Worm (Caenorhabditis elegans): ENCODE results near the gene T18D3.1.

Gene T18D3.1

ce11 chrX:12461557-12461956 is 7.0 kb downstream of the T18D3.1 start, which contains the start of gene odr-7:
TSS of gene odr-7 (minus strand) at chrX:12461657.
- TF ChIP-seq unc-98 (GFP tag; IDR thresholded peaks at IDR 0.05), result no peak
- no peak for TF ChIP-seq nhr-20 (tag; optimal IDR thresholded peaks at IDR 0.05)
- TF ChIP-seq blmp-1 (tag; optimal IDR thresholded peaks at IDR 0.05), result no peak
- no peak for TF ChIP-seq fkh-4 (tag; optimal IDR thresholded peaks at IDR 0.05; ENCODE audit: borderline replicate concordance)
- TF ChIP-seq fkh-8 (tag; optimal IDR thresholded peaks at IDR 0.05), result no peak
- TF ChIP-seq nhr-11 (tag; optimal IDR thresholded peaks at IDR 0.05), result no peak
- no peak for TF ChIP-seq dpl-1 (GFP tag; optimal IDR thresholded peaks at IDR 0.05)
- no peak for TF ChIP-seq fkh-10 (GFP tag; optimal IDR thresholded peaks at IDR 0.05)
- TF ChIP-seq aha-1 (tag; optimal IDR thresholded peaks at IDR 0.05), result no peak
- no peak for TF ChIP-seq pax-3 (tag; optimal IDR thresholded peaks at IDR 0.05)
- no peak for TF ChIP-seq ama-1 (optimal IDR thresholded peaks at IDR 0.05)
- TF ChIP-seq sup-37 (GFP tag; optimal IDR thresholded peaks at IDR 0.05), result no peak
- TF ChIP-seq snpc-4 (tag; optimal IDR thresholded peaks at IDR 0.05), result no peak
- TF ChIP-seq nhr-237 (tag; optimal IDR thresholded peaks at IDR 0.05), result no peak
- no peak for TF ChIP-seq unc-62 (GFP tag; optimal IDR thresholded peaks at IDR 0.05)
- TF ChIP-seq sptf-1 (tag; optimal IDR thresholded peaks at IDR 0.05), result no peak
- TF ChIP-seq lin-14 (GFP tag; optimal IDR thresholded peaks at IDR 0.05), result no peak
- TF ChIP-seq vab-15 (tag; optimal IDR thresholded peaks at IDR 0.05), result no peak
- no peak for TF ChIP-seq nhr-47 (tag; optimal IDR thresholded peaks at IDR 0.05)

DNA sequence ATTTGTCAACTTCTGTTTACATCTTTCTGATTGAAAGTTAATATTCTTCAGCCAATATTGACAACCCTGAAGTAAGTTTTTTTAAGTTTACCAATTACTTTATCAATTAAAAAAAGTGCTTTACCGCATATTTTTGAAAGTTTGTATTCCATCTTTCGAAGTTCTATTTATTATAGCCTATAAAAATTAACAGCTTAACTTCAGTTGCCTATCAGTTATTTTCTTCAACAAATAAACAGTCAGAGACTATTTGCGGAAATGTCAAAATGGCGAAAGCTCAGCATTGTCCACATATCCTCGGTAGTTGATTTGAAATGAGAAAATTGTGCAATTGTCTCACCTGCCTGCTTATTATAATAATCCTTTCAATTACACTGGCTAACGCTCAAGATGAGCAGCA is 9.0 kb downstream of the T18D3.1 start, which contains the start of gene T18D3.5:
Gene T18D3.5, plus strand, starts transcription at position 301 of the 400 bp plus-strand sequence.
- TF ChIP-seq tbx-2 (tag; optimal IDR thresholded peaks at IDR 0.05) (no peak), jun-1 (tag; optimal IDR thresholded peaks at IDR 0.05) (no peak), ceh-8 (GFP tag; optimal IDR thresholded peaks at IDR 0.05) (no peak), unc-98 (GFP tag; IDR thresholded peaks at IDR 0.05) (no peak), unc-30 (tag; optimal IDR thresholded peaks at IDR 0.05) (no peak), nhr-47 (tag; optimal IDR thresholded peaks at IDR 0.05) (no peak), ceh-90 (tag; optimal IDR thresholded peaks at IDR 0.05) (no peak), nhr-20 (tag; optimal IDR thresholded peaks at IDR 0.05) (no peak), egl-13 (tag; optimal IDR thresholded peaks at IDR 0.05) (no peak), hlh-4 (tag; optimal IDR thresholded peaks at IDR 0.05) (no peak), grh-1 (GFP tag; IDR thresholded peaks at IDR 0.05) (no peak), irx-1 (tag; optimal IDR thresholded peaks at IDR 0.05) (no peak), aly-2 (tag; optimal IDR thresholded peaks at IDR 0.05) (no peak), fos-1 (tag; optimal IDR thresholded peaks at IDR 0.05) (no peak)

- TF ChIP-seq zip-4 (GFP tag; optimal IDR thresholded peaks at IDR 0.05) (no peak), unc-130 (tag; optimal IDR thresholded peaks at IDR 0.05) (no peak), ces-1 (GFP tag; optimal IDR thresholded peaks at IDR 0.05) (no peak), lin-14 (GFP tag; optimal IDR thresholded peaks at IDR 0.05) (no peak), hlh-17 (GFP tag; optimal IDR thresholded peaks at IDR 0.05; ENCODE audit: borderline replicate concordance) (no peak), blmp-1 (tag; optimal IDR thresholded peaks at IDR 0.05) (no peak), sup-37 (GFP tag; optimal IDR thresholded peaks at IDR 0.05) (no peak), fos-1 (tag; optimal IDR thresholded peaks at IDR 0.05) (no peak), F16B12.6 (tag; optimal IDR thresholded peaks at IDR 0.05) (no peak), egl-13 (tag; optimal IDR thresholded peaks at IDR 0.05) (no peak), irx-1 (tag; optimal IDR thresholded peaks at IDR 0.05) (no peak), fkh-8 (tag; optimal IDR thresholded peaks at IDR 0.05) (no peak), lin-13 (GFP tag; optimal IDR thresholded peaks at IDR 0.05) (no peak), nhr-90 (tag; optimal IDR thresholded peaks at IDR 0.05; ENCODE audit: poor library complexity) (no peak), unc-86 (tag; optimal IDR thresholded peaks at IDR 0.05) (no peak), hpl-2 (GFP tag; optimal IDR thresholded peaks at IDR 0.05) (no peak), sptf-1 (tag; optimal IDR thresholded peaks at IDR 0.05) (no peak), C04F5.9 (tag; optimal IDR thresholded peaks at IDR 0.05) (no peak), ceh-88 (GFP tag; IDR thresholded peaks at IDR 0.05) (no peak), ceh-82 (tag; optimal IDR thresholded peaks at IDR 0.05) (no peak), grh-1 (GFP tag; IDR thresholded peaks at IDR 0.05) (no peak), nhr-20 (tag; optimal IDR thresholded peaks at IDR 0.05) (peak; percentile 28), egl-27 (tag; optimal IDR thresholded peaks at IDR 0.05) (no peak), fkh-4 (tag; optimal IDR thresholded peaks at IDR 0.05; ENCODE audit: borderline replicate concordance) (no peak), lir-3 (tag; optimal IDR thresholded peaks at IDR 0.05; ENCODE audit: poor library complexity) (no peak), nhr-77 (tag; optimal IDR thresholded peaks at IDR 0.05) (no peak), elt-2 (tag; optimal IDR thresholded peaks at IDR 0.05) (peak; percentile 76), snu-23 (GFP tag; optimal IDR thresholded peaks at IDR 0.05) (no peak), mef-2 (tag; optimal IDR thresholded peaks at IDR 0.05) (no peak), nhr-71 (tag; optimal IDR thresholded peaks at IDR 0.05) (peak; percentile 5), nhr-237 (tag; optimal IDR thresholded peaks at IDR 0.05) (no peak)
These were observed 12.2 kb downstream of the T18D3.1 start, which contains the start of gene cdf-2 for ce11 chrX:12466769-12467168. TSS of gene cdf-2 (minus strand) at chrX:12466917.

All from whole organism, L1 larva.